Worm (Caenorhabditis elegans): ENCODE results near the gene Y39A3CL.7.

Y39A3CL.7 gene

ce11 chrIII:1856679-1857078 is 32.0 kb downstream of the Y39A3CL.7 start:
- no peak for TF ChIP-seq elt-3 (tag; optimal IDR thresholded peaks at IDR 0.05)
- no peak for TF ChIP-seq mls-2 (tag; optimal IDR thresholded peaks at IDR 0.05)
- no peak for TF ChIP-seq M03D4.4 (tag; optimal IDR thresholded peaks at IDR 0.05)
- no peak for TF ChIP-seq elt-1 (tag; optimal IDR thresholded peaks at IDR 0.05; ENCODE audit: borderline replicate concordance, insufficient read depth)
- no peak for TF ChIP-seq sem-2 (GFP tag; optimal IDR thresholded peaks at IDR 0.05)

DNA sequence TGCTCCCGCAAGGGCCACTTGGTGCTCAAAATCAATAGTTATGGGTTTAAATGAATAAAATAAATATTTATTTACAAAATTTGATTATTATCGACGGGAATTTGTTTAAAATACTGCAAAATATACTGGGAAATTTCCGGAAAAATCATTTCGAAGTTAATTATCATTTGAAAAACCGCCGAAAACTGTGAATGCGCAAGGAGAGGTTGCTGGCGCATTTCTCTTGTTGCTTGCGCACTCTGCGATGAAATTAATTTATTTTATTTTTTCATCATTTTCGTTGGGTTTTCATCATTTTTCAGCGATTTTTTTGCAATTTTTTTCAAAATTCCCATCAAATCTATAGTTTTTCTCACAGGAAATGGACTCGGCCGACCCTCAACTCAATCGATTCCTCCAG is 34.8 kb downstream of the Y39A3CL.7 start, which contains the start of gene ddp-1:
Gene ddp-1, plus strand, starts transcription at position 357 of the 400 bp plus-strand sequence.
- TF ChIP-seq lin-32 (GFP tag; optimal IDR thresholded peaks at IDR 0.05) (peak; percentile 59), ces-1 (GFP tag; optimal IDR thresholded peaks at IDR 0.05) (peak; percentile 88), blmp-1 (tag; optimal IDR thresholded peaks at IDR 0.05) (no peak), lin-13 (tag; optimal IDR thresholded peaks at IDR 0.05) (peak; percentile 99), pha-4 (tag; optimal IDR thresholded peaks at IDR 0.05) (peak; percentile 83), nhr-2 (tag; optimal IDR thresholded peaks at IDR 0.05) (peak; percentile 2), ztf-11 (tag; optimal IDR thresholded peaks at IDR 0.05) (peak; percentile 47), mep-1 (tag; optimal IDR thresholded peaks at IDR 0.05) (peak; percentile 97), snpc-4 (tag; optimal IDR thresholded peaks at IDR 0.05) (no peak), M03D4.4 (tag; optimal IDR thresholded peaks at IDR 0.05) (peak; percentile 86), elt-1 (tag; optimal IDR thresholded peaks at IDR 0.05; ENCODE audit: borderline replicate concordance, insufficient read depth) (no peak), nhr-12 (tag; optimal IDR thresholded peaks at IDR 0.05) (no peak), tbx-8 (GFP tag; optimal IDR thresholded peaks at IDR 0.05) (peak; percentile 52), mab-5 (tag; optimal IDR thresholded peaks at IDR 0.05) (peak; percentile 16), lsy-2 (tag; optimal IDR thresholded peaks at IDR 0.05) (peak; percentile 84), unc-62 (GFP tag; optimal IDR thresholded peaks at IDR 0.05) (peak; percentile 6), unc-120 (tag; optimal IDR thresholded peaks at IDR 0.05; ENCODE audit: poor library complexity, severe bottlenecking) (peak; percentile 67), ham-2 (GFP tag; optimal IDR thresholded peaks at IDR 0.05) (peak; percentile 30), ceh-43 (GFP tag; optimal IDR thresholded peaks at IDR 0.05) (peak; percentile 85), bed-3 (GFP tag; optimal IDR thresholded peaks at IDR 0.05) (peak; percentile 71), unc-39 (tag; optimal IDR thresholded peaks at IDR 0.05) (no peak), hlh-1 (tag; optimal IDR thresholded peaks at IDR 0.05) (peak; percentile 25), sptf-1 (tag; optimal IDR thresholded peaks at IDR 0.05) (peak; percentile 95), ceh-39 (tag; optimal IDR thresholded peaks at IDR 0.05) (peak; percentile 73), ceh-83 (GFP tag; optimal IDR thresholded peaks at IDR 0.05) (peak; percentile 83), mls-2 (tag; optimal IDR thresholded peaks at IDR 0.05) (peak; percentile 89), nhr-28 (tag; optimal IDR thresholded peaks at IDR 0.05) (no peak), drap-1 (GFP tag; optimal IDR thresholded peaks at IDR 0.05) (peak; percentile 83), nhr-237 (tag; optimal IDR thresholded peaks at IDR 0.05) (peak; percentile 70), cnd-1 (tag; optimal IDR thresholded peaks at IDR 0.05) (peak; percentile 87), zip-8 (tag; optimal IDR thresholded peaks at IDR 0.05) (no peak), nhr-76 (tag; optimal IDR thresholded peaks at IDR 0.05) (no peak), elt-3 (tag; optimal IDR thresholded peaks at IDR 0.05) (no peak), sem-2 (GFP tag; optimal IDR thresholded peaks at IDR 0.05) (peak; percentile 21), flh-1 (GFP tag; optimal IDR thresholded peaks at IDR 0.05) (peak; percentile 54)

DNA sequence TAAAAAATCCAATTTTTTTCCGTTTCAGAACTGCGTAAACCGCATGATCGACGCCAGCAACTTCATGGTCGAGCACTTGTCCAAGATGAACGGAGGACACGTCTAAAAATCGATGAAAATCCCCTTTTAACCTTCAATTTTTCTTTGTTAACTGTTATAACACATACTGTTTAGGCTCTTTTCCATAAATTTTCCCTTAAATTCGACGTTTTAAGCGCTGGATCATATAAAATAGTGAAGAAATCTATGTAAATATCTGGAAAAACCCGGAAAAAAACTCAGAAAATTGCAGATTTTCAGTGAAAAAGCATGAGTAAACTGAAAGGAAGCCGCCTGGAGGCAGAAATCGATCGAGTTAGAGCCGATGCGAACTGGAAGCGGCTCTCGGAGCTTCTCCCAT is 35.4 kb downstream of the Y39A3CL.7 start, which contains the start of gene ttc-7:
Gene ttc-7, plus strand, starts transcription at position 301 of the 400 bp plus-strand sequence.
- no peak for TF ChIP-seq ceh-43 (GFP tag; optimal IDR thresholded peaks at IDR 0.05)
- no peak for TF ChIP-seq mls-2 (tag; optimal IDR thresholded peaks at IDR 0.05)
- TF ChIP-seq elt-3 (tag; optimal IDR thresholded peaks at IDR 0.05) = no peak

DNA sequence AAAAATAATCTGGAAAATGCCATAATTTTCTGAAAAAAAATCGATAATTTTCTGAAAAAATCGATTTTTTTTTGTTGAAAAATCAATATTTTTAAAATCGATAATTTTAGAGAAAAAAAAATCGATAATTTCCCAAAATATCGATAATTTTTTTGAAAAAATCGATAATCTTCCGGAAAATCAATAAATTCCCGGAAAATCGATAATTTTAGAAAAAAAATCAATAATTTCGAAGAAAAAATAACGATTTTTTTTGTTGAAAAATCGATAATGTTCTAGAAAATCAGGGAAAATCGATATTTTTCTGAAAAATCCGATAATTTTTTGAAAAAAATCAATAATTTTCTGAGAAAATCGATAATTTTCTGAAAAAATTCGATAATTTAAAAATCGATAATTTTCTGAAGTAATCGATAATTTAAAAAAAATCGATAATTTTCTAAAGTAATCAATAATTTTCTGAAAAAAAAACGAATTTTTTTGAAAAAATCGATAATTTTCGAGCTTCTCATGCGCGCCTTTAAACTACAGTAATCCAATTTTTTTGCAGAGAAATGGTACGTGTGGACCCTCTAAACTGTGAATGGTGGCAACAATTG is 51.6 kb downstream of the Y39A3CL.7 start:
- TF ChIP-seq flh-1 (GFP tag; optimal IDR thresholded peaks at IDR 0.05) (no peak), unc-120 (tag; optimal IDR thresholded peaks at IDR 0.05; ENCODE audit: poor library complexity, severe bottlenecking) (no peak), elt-1 (tag; optimal IDR thresholded peaks at IDR 0.05; ENCODE audit: borderline replicate concordance, insufficient read depth) (no peak), ham-2 (GFP tag; optimal IDR thresholded peaks at IDR 0.05) (no peak), elt-3 (tag; optimal IDR thresholded peaks at IDR 0.05) (no peak)

All from whole organism, mixed stage, embryonic.